Worm (Caenorhabditis elegans) whole organism, early embryonic: Measurements from ENCODE around the gene Y49E10.27.

Experiments
- F13C5.2 ChIP-seq: sonication (generic microtip); optimal IDR thresholded peaks from 2 replicates; lab custom pipeline; 2017; ENCODE audit warnings: mild to moderate bottlenecking, missing genetic modification characterization, inconsistent platforms, missing compliant biosample characterization
- aly-1 ChIP-seq: sonication (generic microtip); optimal IDR thresholded peaks from 2 replicates; lab custom pipeline; 2016; ENCODE audit warnings: missing genetic modification characterization, missing compliant biosample characterization
- ama-1 ChIP-seq: fragments of 150-350 bp; optimal IDR thresholded peaks from 2 replicates; lab custom pipeline; 2014
- ets-7 ChIP-seq: sonication (generic microtip); optimal IDR thresholded peaks from 2 replicates; lab custom pipeline; 2016; ENCODE audit warnings: missing genotype, missing genetic modification characterization, missing compliant biosample characterization
- flt-1 ChIP-seq: fragments of 200-800 bp; sonication (Bioruptor generic); IDR thresholded peaks from 2 replicates; pipeline ENCODE4 v1.3.6; 2022; ENCODE audit warnings: missing genetic modification characterization, missing compliant biosample characterization
- hmg-4 ChIP-seq: fragments of 200-800 bp; sonication (Bioruptor generic); optimal IDR thresholded peaks from 2 replicates; lab custom pipeline; 2018; ENCODE audit warnings: mild to moderate bottlenecking, missing genetic modification characterization, missing compliant biosample characterization
- sea-1 ChIP-seq: fragments of 200-800 bp; sonication (Bioruptor generic); conservative IDR thresholded peaks from 2 replicates; pipeline ENCODE4 v1.3.6; 2022; ENCODE audit warnings: missing genetic modification characterization, missing compliant biosample characterization

DNA sequence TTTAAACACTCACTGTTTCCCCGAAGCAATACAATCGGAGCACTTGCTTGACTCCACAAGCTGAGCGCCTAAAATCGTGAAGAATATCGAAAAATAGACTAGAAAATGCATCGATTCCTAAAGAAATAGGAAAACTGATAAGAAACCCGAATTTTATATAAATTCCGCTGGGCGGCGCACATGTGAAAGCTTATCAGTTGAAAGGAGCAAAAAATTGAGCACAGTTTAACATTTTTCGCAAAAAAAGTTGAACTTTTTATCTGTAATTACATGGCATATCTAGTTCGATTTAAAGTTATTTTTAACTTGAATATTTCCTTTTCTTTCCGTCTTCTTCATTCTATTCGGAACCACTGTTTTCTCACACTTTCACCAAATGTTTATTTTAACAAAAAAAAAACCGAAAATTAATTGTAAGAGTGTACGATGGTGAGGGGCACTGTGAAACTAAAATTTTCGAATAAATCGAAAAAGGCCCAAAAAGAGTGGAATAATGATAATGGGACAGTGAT lies 11.8 kb downstream of the Y49E10.27 start, which contains the start of gene Y49E10.18:
- TF ChIP-seq ama-1 (lab: Kevin White, UChicago) (no peak), F13C5.2 (tag; lab: Kevin White, UChicago) (no peak), sea-1 (GFP tag; lab: Robert Waterston, UW) (no peak), flt-1 (GFP tag; lab: Robert Waterston, UW) (no peak), hmg-4 (GFP tag; lab: Kevin White, UChicago) (no peak), aly-1 (tag; lab: Kevin White, UChicago) (no peak), ets-7 (no peak)
